Fruit fly (Drosophila melanogaster): Measurements from ENCODE around the gene Tbc1d8-9.

Gene Tbc1d8-9

dm6 chr3L:21382158-21382610 lies 38.7 kb upstream of the Tbc1d8-9 start, which contains the start of gene rgn (continued):
- TF ChIP-seq CG14050 (GFP tag; IDR thresholded peaks at IDR 0.05) (peak; percentile 49; the same call in 2 of the 3 replicates), ssp (GFP tag; IDR thresholded peaks at IDR 0.05) (peak; percentile 33; the same call in 1 of the 2 replicates), fru (optimal IDR thresholded peaks at IDR 0.05) (no peak), run (tag; optimal IDR thresholded peaks at IDR 0.05) (peak; percentile 0), sd (tag; optimal IDR thresholded peaks at IDR 0.05) (peak; percentile 36), Sry-β (GFP tag; optimal IDR thresholded peaks at IDR 0.05) (no peak), CG10321 (GFP tag; IDR thresholded peaks at IDR 0.05) (no peak), danr (GFP tag; IDR thresholded peaks at IDR 0.05) (peak; percentile 44; the same call in 1 of the 2 replicates), chif (GFP tag; optimal IDR thresholded peaks at IDR 0.05) (peak in 1 of 2 experiments; percentile 18), Mrtf (GFP tag; IDR thresholded peaks at IDR 0.05) (peak; percentile 73; the same call in 2 of the 3 replicates), otp (GFP tag; IDR thresholded peaks at IDR 0.05) (0 out of 3 replicates have a peak, but pooled peaks have one; percentile 51), CG18011 (GFP tag; optimal IDR thresholded peaks at IDR 0.05) (peak; percentile 62), CG4854 (GFP tag; optimal IDR thresholded peaks at IDR 0.05) (no peak), sug (tag; optimal IDR thresholded peaks at IDR 0.05) (peak; percentile 53), CG14965 (GFP tag; optimal IDR thresholded peaks at IDR 0.05; ENCODE audit: borderline replicate concordance) (no peak), Lpt (GFP tag; optimal IDR thresholded peaks at IDR 0.05) (no peak), CG10147 (GFP tag; optimal IDR thresholded peaks at IDR 0.05) (peak; percentile 79), cato (GFP tag; optimal IDR thresholded peaks at IDR 0.05; ENCODE audit: borderline replicate concordance) (no peak), ems (GFP tag; optimal IDR thresholded peaks at IDR 0.05) (peak; percentile 53), gro (GFP tag; optimal IDR thresholded peaks at IDR 0.05) (peak; percentile 64), CG34376 (GFP tag; optimal IDR thresholded peaks at IDR 0.05) (peak; percentile 68), dmrt99B (tag; optimal IDR thresholded peaks at IDR 0.05) (peak; percentile 84), MTF-1 (GFP tag; optimal IDR thresholded peaks at IDR 0.05; ENCODE audit: borderline replicate concordance) (no peak), cas (GFP tag; IDR thresholded peaks at IDR 0.05) (no peak), CG2129 (GFP tag; IDR thresholded peaks at IDR 0.05; ENCODE audit: partially characterized antibody) (no peak), CG12391 (tag; optimal IDR thresholded peaks at IDR 0.05) (peak; percentile 77), tup (GFP tag; optimal IDR thresholded peaks at IDR 0.05) (no peak), CG2875 (GFP tag; optimal IDR thresholded peaks at IDR 0.05) (peak; percentile 33), gcm2 (GFP tag; optimal IDR thresholded peaks at IDR 0.05) (no peak), CG3065 (GFP tag; optimal IDR thresholded peaks at IDR 0.05) (peak; percentile 44), CG10366 (GFP tag; IDR thresholded peaks at IDR 0.05) (peak; percentile 71), ATbp (GFP tag; optimal IDR thresholded peaks at IDR 0.05) (peak; percentile 46), gce (GFP tag; IDR thresholded peaks at IDR 0.05) (0 out of 3 replicates have a peak, but pooled peaks have one; percentile 31), insv (GFP tag; optimal IDR thresholded peaks at IDR 0.05) (no peak), sima (GFP tag; optimal IDR thresholded peaks at IDR 0.05) (no peak), Awh (GFP tag; IDR thresholded peaks at IDR 0.05) (peak; percentile 61), CG5180 (GFP tag; optimal IDR thresholded peaks at IDR 0.05) (peak; percentile 50), CG31441 (GFP tag; IDR thresholded peaks at IDR 0.05) (peak; percentile 77), slbo (GFP tag; IDR thresholded peaks at IDR 0.05) (peak; percentile 88), CG31388 (GFP tag; optimal IDR thresholded peaks at IDR 0.05) (no peak), org-1 (GFP tag; optimal IDR thresholded peaks at IDR 0.05) (peak; percentile 66), Bdp1 (GFP tag; optimal IDR thresholded peaks at IDR 0.05) (peak; percentile 7), en (GFP tag; optimal IDR thresholded peaks at IDR 0.05) (no peak), Fer1 (GFP tag; optimal IDR thresholded peaks at IDR 0.05) (peak; percentile 86), CG6813 (GFP tag; optimal IDR thresholded peaks at IDR 0.05) (peak; percentile 43), dimm (GFP tag; IDR thresholded peaks at IDR 0.05) (peak; percentile 44; the same call in 1 of the 2 replicates), CrebB (tag; optimal IDR thresholded peaks at IDR 0.05) (peak; percentile 43), wor (GFP tag; IDR thresholded peaks at IDR 0.05) (no peak), CG4707 (GFP tag; optimal IDR thresholded peaks at IDR 0.05) (no peak), vfl (GFP tag; optimal IDR thresholded peaks at IDR 0.05) (no peak), exex (tag; optimal IDR thresholded peaks at IDR 0.05) (peak; percentile 42)
